Fruit fly (Drosophila melanogaster) whole organism, prepupa: ENCODE measurements around the gene CG11699.

Experiments used
- CG6808 ChIP-seq: fragments of 200-800 bp; sonication (Bioruptor generic); optimal IDR thresholded peaks from 3 replicates; lab custom pipeline; 2017; ENCODE audit warnings: missing biosample characterization, missing genetic modification characterization, mild to moderate bottlenecking, moderate library complexity, missing genetic modification reagents
- CG8319 ChIP-seq: fragments of 200-800 bp; sonication (Bioruptor generic); optimal IDR thresholded peaks from 3 replicates; lab custom pipeline; 2016; ENCODE audit warnings: missing biosample characterization, missing genetic modification characterization
- Hr38 ChIP-seq: sonication (Bioruptor generic); optimal IDR thresholded peaks from 2 replicates; lab custom pipeline; 2016; ENCODE audit warnings: missing biosample characterization, missing genetic modification characterization
- Hr39 ChIP-seq: fragments of 200-800 bp; sonication (Bioruptor generic); optimal IDR thresholded peaks from 2 replicates; lab custom pipeline; 2016; ENCODE audit warnings: missing biosample characterization, missing genetic modification characterization
- Lpt ChIP-seq: fragments of 200-800 bp; sonication (Bioruptor generic); optimal IDR thresholded peaks from 3 replicates; lab custom pipeline; 2016; ENCODE audit warnings: missing biosample characterization, missing genetic modification characterization
- Met ChIP-seq: fragments of 200-800 bp; sonication (Bioruptor generic); optimal IDR thresholded peaks from 3 replicates; lab custom pipeline; 2016; ENCODE audit warnings: missing biosample characterization, missing genetic modification characterization
- OdsH ChIP-seq: fragments of 200-800 bp; sonication (Bioruptor generic); optimal IDR thresholded peaks from 3 replicates; lab custom pipeline; 2016; ENCODE audit warnings: missing biosample characterization, missing genetic modification characterization

DNA sequence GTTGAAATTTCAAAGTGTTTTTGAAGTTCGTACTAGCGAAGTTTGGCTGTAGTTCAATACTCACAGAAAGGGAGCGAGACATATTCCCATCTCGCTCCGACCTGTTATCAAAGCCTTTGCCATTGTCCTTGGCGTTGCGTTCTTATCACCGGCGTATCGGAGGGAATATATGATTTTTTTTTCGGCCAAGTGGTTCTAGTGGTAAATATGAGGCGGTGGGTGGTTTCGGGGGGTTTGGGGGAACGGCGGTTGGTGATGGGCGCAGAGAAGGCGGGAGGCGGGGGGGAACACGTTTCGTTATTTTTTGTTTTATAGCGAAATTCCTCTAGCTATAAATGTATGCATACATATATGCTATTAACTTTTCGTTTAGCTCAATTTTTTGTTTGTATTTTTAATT, 50.1 kb downstream of the CG11699 start:
- no peak for TF ChIP-seq OdsH (GFP tag; lab: Kevin White, UChicago)
- TF ChIP-seq Hr38 (GFP tag; lab: Kevin White, UChicago), result no peak
- TF ChIP-seq Lpt, result no peak
- TF ChIP-seq Hr39 (GFP tag; lab: Kevin White, UChicago), result no peak
- no peak for TF ChIP-seq CG8319
- no peak for TF ChIP-seq CG6808
- no peak for TF ChIP-seq Met (GFP tag; lab: Kevin White, UChicago)
